Fruit fly (Drosophila melanogaster): Measurements from ENCODE around the gene CG9981.

The CG9981 gene

dm6 chrX:16403811-16404420, 1.0 kb downstream of the CG9981 start (continued):
- TF ChIP-seq Nf-YA (GFP tag; IDR thresholded peaks at IDR 0.05) (peak; percentile 65), CG32772 (GFP tag; IDR thresholded peaks at IDR 0.05) (peak; percentile 63), Hsf (GFP tag; optimal IDR thresholded peaks at IDR 0.05) (peak; percentile 71), Vsx1 (GFP tag; optimal IDR thresholded peaks at IDR 0.05) (no peak), gce (GFP tag; IDR thresholded peaks at IDR 0.05) (peak; percentile 46; the same call in 1 of the 3 replicates), trh (GFP tag; optimal IDR thresholded peaks at IDR 0.05) (peak; percentile 45), pho (GFP tag; optimal IDR thresholded peaks at IDR 0.05) (peak; percentile 61), sna (GFP tag; IDR thresholded peaks at IDR 0.05; ENCODE audit: partially characterized antibody) (no peak), CG3281 (GFP tag; optimal IDR thresholded peaks at IDR 0.05) (peak; percentile 77), CG3847 (GFP tag; IDR thresholded peaks at IDR 0.05) (peak; percentile 62), lola (GFP tag; optimal IDR thresholded peaks at IDR 0.05) (no peak), Antp (GFP tag; optimal IDR thresholded peaks at IDR 0.05) (peak; percentile 17), Nf-YB (GFP tag; optimal IDR thresholded peaks at IDR 0.05) (peak; percentile 50), jigr1 (GFP tag; IDR thresholded peaks at IDR 0.05) (no peak), gsb (GFP tag; IDR thresholded peaks at IDR 0.05) (peak; percentile 69), MTF-1 (GFP tag; optimal IDR thresholded peaks at IDR 0.05; ENCODE audit: borderline replicate concordance) (peak; percentile 47), vnd (GFP tag; IDR thresholded peaks at IDR 0.05; ENCODE audit: partially characterized antibody) (no peak), HLH54F (GFP tag; optimal IDR thresholded peaks at IDR 0.05) (peak; percentile 41), twi (tag; optimal IDR thresholded peaks at IDR 0.05) (no peak), CG13775 (GFP tag; optimal IDR thresholded peaks at IDR 0.05) (peak; percentile 53), CG18476 (GFP tag; optimal IDR thresholded peaks at IDR 0.05) (peak; percentile 68), CG13287 (GFP tag; IDR thresholded peaks at IDR 0.05; ENCODE audit: partially characterized antibody) (no peak; the same call in 1 of the 2 replicates), Blimp-1 (GFP tag; optimal IDR thresholded peaks at IDR 0.05) (no peak), CG13624 (GFP tag; optimal IDR thresholded peaks at IDR 0.05) (peak; percentile 72), Meics (GFP tag; optimal IDR thresholded peaks at IDR 0.05) (peak; percentile 86), wdn (GFP tag; IDR thresholded peaks at IDR 0.05) (peak; percentile 63), wor (GFP tag; IDR thresholded peaks at IDR 0.05) (peak; percentile 27; the same call in 1 of the 2 replicates), crc (GFP tag; optimal IDR thresholded peaks at IDR 0.05) (no peak), mirr (GFP tag; optimal IDR thresholded peaks at IDR 0.05) (peak; percentile 98), Opbp (GFP tag; IDR thresholded peaks at IDR 0.05; ENCODE audit: partially characterized antibody) (no peak), vvl (GFP tag; IDR thresholded peaks at IDR 0.05) (peak; percentile 92), ERR (GFP tag; optimal IDR thresholded peaks at IDR 0.05) (peak; percentile 26), CG9437 (GFP tag; optimal IDR thresholded peaks at IDR 0.05) (peak; percentile 55), Eip74EF (GFP tag; optimal IDR thresholded peaks at IDR 0.05) (peak in 1 of 2 experiments; percentile 74), HLH4C (GFP tag; IDR thresholded peaks at IDR 0.05; ENCODE audit: partially characterized antibody) (no peak), CG6683 (GFP tag; optimal IDR thresholded peaks at IDR 0.05) (peak; percentile 56), ind (GFP tag; optimal IDR thresholded peaks at IDR 0.05) (peak; percentile 78), CG7786 (GFP tag; optimal IDR thresholded peaks at IDR 0.05) (peak; percentile 31), zen (tag; optimal IDR thresholded peaks at IDR 0.05) (peak; percentile 18), CG4707 (GFP tag; optimal IDR thresholded peaks at IDR 0.05) (peak; percentile 48), CG5180 (GFP tag; optimal IDR thresholded peaks at IDR 0.05) (peak; percentile 22), HLHmδ (GFP tag; optimal IDR thresholded peaks at IDR 0.05) (no peak), CG14441 (GFP tag; IDR thresholded peaks at IDR 0.05) (peak; percentile 78), ac (GFP tag; optimal IDR thresholded peaks at IDR 0.05) (no peak), ato (GFP tag; IDR thresholded peaks at IDR 0.05; ENCODE audit: partially characterized antibody) (no peak), Bdp1 (GFP tag; optimal IDR thresholded peaks at IDR 0.05) (peak; percentile 18), Pdp1 (GFP tag; optimal IDR thresholded peaks at IDR 0.05) (peak; percentile 60 to 71), HmgZ (tag; optimal IDR thresholded peaks at IDR 0.05) (peak; percentile 81)
